Fruit fly (Drosophila melanogaster) whole organism, embryonic: ENCODE results near the gene CG42728.

ENCODE experiments used
- Aef1 ChIP-seq: fragments of 200-800 bp; sonication (Bioruptor generic); IDR thresholded peaks from 3 replicates; pipeline ENCODE4 v1.3.6; 2022; ENCODE audit warnings: missing biosample characterization, missing genetic modification characterization
- Bteb2 ChIP-seq: fragments of 200-800 bp; sonication (Bioruptor generic); optimal IDR thresholded peaks from 2 replicates; lab custom pipeline; 2016; ENCODE audit warnings: missing biosample characterization, missing genetic modification characterization
- CG10147 ChIP-seq: fragments of 200-800 bp; sonication (Bioruptor generic); optimal IDR thresholded peaks from 2 replicates; lab custom pipeline; 2019; ENCODE audit warnings: missing biosample characterization, mild to moderate bottlenecking, missing genetic modification characterization, moderate library complexity
- CG10267 ChIP-seq: fragments of 200-800 bp; sonication (Bioruptor generic); optimal IDR thresholded peaks from 2 replicates; lab custom pipeline; 2018; ENCODE audit warnings: missing biosample characterization, mild to moderate bottlenecking, missing genetic modification characterization, moderate library complexity
- CG11093 ChIP-seq: fragments of 200-800 bp; sonication (Bioruptor generic); IDR thresholded peaks from 3 replicates; pipeline ENCODE4 v1.3.6; 2022; ENCODE audit warnings: missing biosample characterization, missing genetic modification characterization
- CG11247 ChIP-seq: fragments of 200-800 bp; sonication (Bioruptor generic); IDR thresholded peaks from 2 replicates; pipeline ENCODE4 v1.3.6; 2022; ENCODE audit warnings: missing biosample characterization, missing genetic modification characterization
- CG12942 ChIP-seq: fragments of 200-800 bp; sonication (Bioruptor generic); optimal IDR thresholded peaks from 3 replicates; lab custom pipeline; 2016; ENCODE audit warnings: missing biosample characterization, missing genetic modification characterization
- CG13287 ChIP-seq: fragments of 200-800 bp; sonication (Bioruptor generic); IDR thresholded peaks from 2 replicates; pipeline ENCODE4 v1.3.6; 2022; ENCODE audit warnings: missing biosample characterization, missing genetic modification characterization; ENCODE audit not compliant: partially characterized antibody
- CG15011 ChIP-seq: fragments of 200-800 bp; sonication (Bioruptor generic); optimal IDR thresholded peaks from 3 replicates; lab custom pipeline; 2018; ENCODE audit warnings: missing biosample characterization, mild to moderate bottlenecking, missing genetic modification characterization
- CG15514 ChIP-seq: fragments of 200-800 bp; sonication (Bioruptor generic); optimal IDR thresholded peaks from 3 replicates; lab custom pipeline; 2017; ENCODE audit warnings: missing biosample characterization, missing genetic modification characterization, mild to moderate bottlenecking, moderate library complexity, missing genetic modification reagents
- CG15696 ChIP-seq: fragments of 200-800 bp; sonication (Bioruptor generic); optimal IDR thresholded peaks from 2 replicates; lab custom pipeline; 2019; ENCODE audit warnings: missing biosample characterization, mild to moderate bottlenecking, missing genetic modification characterization, moderate library complexity
- CG17385 ChIP-seq: fragments of 200-800 bp; sonication (Bioruptor generic); optimal IDR thresholded peaks from 3 replicates; lab custom pipeline; 2018; ENCODE audit warnings: missing biosample characterization, mild to moderate bottlenecking, missing genetic modification characterization
- CG18599 ChIP-seq: fragments of 200-800 bp; sonication (Bioruptor generic); optimal IDR thresholded peaks from 3 replicates; lab custom pipeline; 2017; ENCODE audit warnings: missing biosample characterization, missing genetic modification characterization, mild to moderate bottlenecking, moderate library complexity, missing genetic modification reagents
- CG2875 ChIP-seq: fragments of 200-800 bp; sonication (Bioruptor generic); optimal IDR thresholded peaks from 2 replicates; lab custom pipeline; 2017; ENCODE audit warnings: missing biosample characterization, mild to moderate bottlenecking, missing genetic modification characterization, missing genetic modification reagents
- CG3065 ChIP-seq: fragments of 200-800 bp; sonication (Bioruptor generic); optimal IDR thresholded peaks from 2 replicates; lab custom pipeline; 2016; ENCODE audit warnings: missing biosample characterization, missing genetic modification characterization
- CG3163 ChIP-seq: fragments of 200-800 bp; sonication (Bioruptor generic); optimal IDR thresholded peaks from 3 replicates; lab custom pipeline; 2016; ENCODE audit warnings: missing biosample characterization, missing genetic modification characterization
- CG32767 ChIP-seq: fragments of 200-800 bp; sonication (Bioruptor generic); IDR thresholded peaks from 2 replicates; pipeline ENCODE4 v1.3.6; 2022; ENCODE audit warnings: missing biosample characterization, missing genetic modification characterization
- CG4424 ChIP-seq: fragments of 200-800 bp; sonication (Bioruptor generic); optimal IDR thresholded peaks from 3 replicates; lab custom pipeline; 2016; ENCODE audit warnings: missing biosample characterization, missing genetic modification characterization
- CG6254 ChIP-seq: fragments of 200-800 bp; sonication (Bioruptor generic); optimal IDR thresholded peaks from 3 replicates; lab custom pipeline; 2017; ENCODE audit warnings: mild to moderate bottlenecking, missing biosample characterization, missing genetic modification reagents, missing genetic modification characterization
- CG6272 ChIP-seq: fragments of 200-800 bp; sonication (Bioruptor generic); IDR thresholded peaks from 2 replicates; pipeline ENCODE4 v1.3.6; 2022; ENCODE audit warnings: missing biosample characterization, missing genetic modification characterization
- CG6683 ChIP-seq: fragments of 200-800 bp; sonication (Bioruptor generic); optimal IDR thresholded peaks from 2 replicates; lab custom pipeline; 2017; ENCODE audit warnings: missing biosample characterization, mild to moderate bottlenecking, missing genetic modification characterization, missing genetic modification reagents
- CG8089 ChIP-seq: fragments of 200-800 bp; sonication (Bioruptor generic); optimal IDR thresholded peaks from 3 replicates; lab custom pipeline; 2016; ENCODE audit warnings: missing biosample characterization, missing genetic modification characterization
- CG9932 ChIP-seq: fragments of 200-800 bp; sonication (Bioruptor generic); IDR thresholded peaks from 2 replicates; pipeline ENCODE4 v1.3.6; 2022; ENCODE audit warnings: missing biosample characterization, missing genetic modification characterization
- CTCF ChIP-seq: fragments of 200-800 bp; sonication (Bioruptor generic); optimal IDR thresholded peaks from 2 replicates; lab custom pipeline; 2017; ENCODE audit warnings: missing biosample characterization, mild to moderate bottlenecking, missing genetic modification characterization, moderate library complexity
- D19A ChIP-seq: fragments of 200-800 bp; optimal IDR thresholded peaks from 3 replicates; lab custom pipeline; 2019; ENCODE audit warnings: missing biosample characterization, mild to moderate bottlenecking, missing genetic modification characterization, moderate library complexity
- Deaf1 ChIP-seq: fragments of 200-800 bp; optimal IDR thresholded peaks from 3 replicates; lab custom pipeline; 2019; ENCODE audit warnings: missing biosample characterization, mild to moderate bottlenecking, missing genetic modification characterization, moderate library complexity
- GATAe ChIP-seq: fragments of 200-800 bp; sonication (Bioruptor generic); conservative IDR thresholded peaks from 2 replicates; pipeline ENCODE4 v1.3.6; 2022; ENCODE audit warnings: missing biosample characterization, missing genetic modification characterization
- HHEX ChIP-seq: fragments of 200-800 bp; sonication (Bioruptor generic); optimal IDR thresholded peaks from 3 replicates; lab custom pipeline; 2017; ENCODE audit warnings: missing biosample characterization, mild to moderate bottlenecking, missing genetic modification characterization, missing genetic modification reagents
- Med ChIP-seq: fragments of 200-800 bp; sonication (Bioruptor generic); peaks from one replicate; lab custom pipeline; 2016; ENCODE audit warnings: missing biosample characterization, missing genetic modification characterization, mild to moderate bottlenecking, inconsistent platforms, moderate library complexity
- Neu2 ChIP-seq: fragments of 200-800 bp; sonication (Bioruptor generic); optimal IDR thresholded peaks from 3 replicates; lab custom pipeline; 2016; ENCODE audit warnings: missing biosample characterization, missing genetic modification characterization, borderline replicate concordance
- Opbp ChIP-seq: fragments of 200-800 bp; sonication (Bioruptor generic); IDR thresholded peaks from 3 replicates; pipeline ENCODE4 v1.3.6; 2022; ENCODE audit warnings: missing biosample characterization, missing genetic modification characterization; ENCODE audit not compliant: partially characterized antibody
- PHDP ChIP-seq: fragments of 200-800 bp; sonication (Bioruptor generic); optimal IDR thresholded peaks from 3 replicates; lab custom pipeline; 2018; ENCODE audit warnings: missing biosample characterization, mild to moderate bottlenecking, missing genetic modification characterization, moderate library complexity
- Pdp1 ChIP-seq, 2 experiments: fragments of 200-800 bp; sonication (Bioruptor generic); optimal IDR thresholded peaks; 3 replicates each; lab custom pipeline; 2016; ENCODE audit warnings: missing biosample characterization in 2 of 2, missing genetic modification characterization in 2 of 2, mild to moderate bottlenecking in 1 of 2, moderate library complexity in 1 of 2
- Taf1 ChIP-seq: fragments of 200-800 bp; sonication (Bioruptor generic); IDR thresholded peaks from 2 replicates; pipeline ENCODE4 v1.3.6; 2022; ENCODE audit warnings: missing biosample characterization, missing genetic modification characterization
- abd-A ChIP-seq: fragments of 200-800 bp; sonication (Bioruptor generic); optimal IDR thresholded peaks from 3 replicates; lab custom pipeline; 2019; ENCODE audit warnings: missing biosample characterization, mild to moderate bottlenecking, missing genetic modification characterization, moderate library complexity
- bab2 ChIP-seq: fragments of 200-800 bp; sonication (Bioruptor generic); optimal IDR thresholded peaks from 2 replicates; lab custom pipeline; 2016; ENCODE audit warnings: missing biosample characterization, missing genetic modification characterization
- bbx ChIP-seq: fragments of 200-800 bp; sonication (Bioruptor generic); IDR thresholded peaks from 2 replicates; pipeline ENCODE4 v1.3.6; 2022; ENCODE audit warnings: missing biosample characterization, missing genetic modification characterization; ENCODE audit not compliant: partially characterized antibody
- cg ChIP-seq: fragments of 200-800 bp; sonication (Bioruptor generic); optimal IDR thresholded peaks from 3 replicates; lab custom pipeline; 2019; ENCODE audit warnings: missing biosample characterization, mild to moderate bottlenecking, missing genetic modification characterization, moderate library complexity
- gce ChIP-seq: fragments of 200-800 bp; sonication (Bioruptor generic); IDR thresholded peaks from 3 replicates; pipeline ENCODE4 v1.3.6; 2022; ENCODE audit warnings: missing biosample characterization, missing genetic modification characterization
- grn ChIP-seq: fragments of 200-800 bp; sonication (Bioruptor generic); optimal IDR thresholded peaks from 3 replicates; lab custom pipeline; 2017; ENCODE audit warnings: missing biosample characterization, missing genetic modification characterization
- ham ChIP-seq: fragments of 200-800 bp; sonication (Bioruptor generic); IDR thresholded peaks from 2 replicates; pipeline ENCODE4 v1.3.6; 2022; ENCODE audit warnings: missing biosample characterization, missing genetic modification characterization
- jing ChIP-seq: fragments of 200-800 bp; sonication (Bioruptor generic); optimal IDR thresholded peaks from 2 replicates; lab custom pipeline; 2018; ENCODE audit warnings: missing biosample characterization, mild to moderate bottlenecking, missing genetic modification characterization
- knrl ChIP-seq: fragments of 200-800 bp; sonication (Bioruptor generic); IDR thresholded peaks from 3 replicates; pipeline ENCODE4 v1.3.6; 2022; ENCODE audit warnings: missing biosample characterization, missing genetic modification characterization; ENCODE audit not compliant: partially characterized antibody
- nau ChIP-seq: fragments of 200-800 bp; sonication (Bioruptor generic); optimal IDR thresholded peaks from 3 replicates; lab custom pipeline; 2017; ENCODE audit warnings: missing biosample characterization, mild to moderate bottlenecking, missing genetic modification characterization, missing genetic modification reagents
- schlank ChIP-seq: fragments of 200-800 bp; sonication (Bioruptor generic); optimal IDR thresholded peaks from 2 replicates; lab custom pipeline; 2018; ENCODE audit warnings: missing biosample characterization, mild to moderate bottlenecking, missing genetic modification characterization
- ssp ChIP-seq: fragments of 200-800 bp; sonication (Bioruptor generic); IDR thresholded peaks from 2 replicates; pipeline ENCODE4 v1.3.6; 2022; ENCODE audit warnings: missing biosample characterization, missing genetic modification characterization
- twi ChIP-seq: fragments of 200-800 bp; optimal IDR thresholded peaks from 2 replicates; lab custom pipeline; 2019; ENCODE audit warnings: missing biosample characterization, mild to moderate bottlenecking, missing genetic modification characterization, moderate library complexity
- zfh1 ChIP-seq: fragments of 200-800 bp; sonication (Bioruptor generic); IDR thresholded peaks from 3 replicates; pipeline ENCODE4 v1.3.6; 2022; ENCODE audit warnings: missing biosample characterization, missing genetic modification characterization
- zfh2 ChIP-seq: fragments of 200-800 bp; sonication (Bioruptor generic); optimal IDR thresholded peaks from 2 replicates; lab custom pipeline; 2016; ENCODE audit warnings: missing biosample characterization, missing genetic modification characterization

The CG42728 gene

DNA sequence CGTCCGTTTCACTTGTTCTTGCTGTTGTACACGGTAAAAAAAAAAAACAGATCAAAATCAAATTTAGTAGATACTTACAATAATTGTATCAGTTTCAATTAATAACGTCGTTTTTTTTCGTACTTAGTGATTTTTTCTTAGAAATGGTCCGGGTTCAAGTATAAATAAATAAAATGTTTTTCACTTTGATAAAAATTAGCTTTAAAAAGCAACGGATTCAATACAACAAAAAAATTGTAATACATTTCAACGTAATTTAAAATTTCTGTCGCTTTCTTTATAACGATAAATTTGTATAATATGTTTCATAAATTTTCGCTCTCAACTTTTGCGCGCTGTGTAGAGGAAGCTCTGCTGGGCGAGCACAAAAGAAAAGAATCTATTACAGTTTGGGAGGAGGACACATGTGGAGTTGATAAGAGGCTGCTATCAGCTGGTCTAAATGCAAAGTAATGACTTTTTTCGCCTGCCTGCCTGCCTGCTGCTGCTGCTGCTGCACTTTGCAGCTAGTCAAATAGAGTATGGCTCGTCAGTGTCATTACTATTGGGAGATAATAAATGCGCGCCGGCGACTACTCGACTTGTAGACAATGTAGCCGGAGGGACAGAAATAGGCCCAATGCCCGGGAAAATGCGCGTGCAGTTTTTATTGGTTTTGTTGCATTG is 10.1 kb upstream of the CG42728 start (continued):
- no peak for TF ChIP-seq ham (GFP tag; lab: Robert Waterston, UW)
- peak; percentile 24 for TF ChIP-seq CG12942 (GFP tag; lab: Kevin White, UChicago)
- no peak for TF ChIP-seq GATAe (GFP tag; lab: Robert Waterston, UW)
- TF ChIP-seq abd-A (tag; lab: Kevin White, UChicago), result no peak
- TF ChIP-seq bbx, result no peak
- TF ChIP-seq CG8089 (GFP tag; lab: Kevin White, UChicago), result no peak
- 0 out of 3 replicates have a peak, but pooled peaks have one; percentile 10 for TF ChIP-seq Aef1 (GFP tag; lab: Robert Waterston, UW)
- peak; percentile 77 for TF ChIP-seq CG4424 (GFP tag; lab: Kevin White, UChicago)
- TF ChIP-seq CG10267 (tag; lab: Kevin White, UChicago), result peak; percentile 63
- no peak for TF ChIP-seq zfh1 (GFP tag; lab: Robert Waterston, UW)
- peak; percentile 39 for TF ChIP-seq bab2 (GFP tag; lab: Kevin White, UChicago)
- TF ChIP-seq Taf1 (GFP tag; lab: Robert Waterston, UW), result no peak
- TF ChIP-seq HHEX (GFP tag; lab: Kevin White, UChicago), result peak; percentile 63
- TF ChIP-seq CG11093 (GFP tag; lab: Robert Waterston, UW), result 0 out of 3 replicates have a peak, but pooled peaks have one; percentile 43
- TF ChIP-seq zfh2 (GFP tag; lab: Kevin White, UChicago), result peak; percentile 26
- no peak for TF ChIP-seq CG3163
- TF ChIP-seq CTCF (GFP tag; lab: Kevin White, UChicago), result peak; percentile 15
- no peak for TF ChIP-seq schlank (tag; lab: Kevin White, UChicago)
- TF ChIP-seq CG13287 (GFP tag; lab: Robert Waterston, UW), result no peak
- peak; percentile 35; the same call in 1 of the 3 replicates for TF ChIP-seq gce (GFP tag; lab: Robert Waterston, UW)
- TF ChIP-seq CG15514 (GFP tag; lab: Kevin White, UChicago), result peak; percentile 14
- peak; percentile 6 for TF ChIP-seq CG6683 (GFP tag; lab: Kevin White, UChicago)
- no peak for TF ChIP-seq CG3065
- TF ChIP-seq CG32767, result no peak
- peak; percentile 50 for TF ChIP-seq CG2875
- peak; percentile 46 for TF ChIP-seq Bteb2 (GFP tag; lab: Kevin White, UChicago)
- TF ChIP-seq PHDP (tag; lab: Kevin White, UChicago), result peak; percentile 81
- TF ChIP-seq Opbp (GFP tag; lab: Robert Waterston, UW), result no peak
- TF ChIP-seq CG18599 (GFP tag; lab: Kevin White, UChicago), result peak; percentile 58
- TF ChIP-seq knrl, result no peak
- TF ChIP-seq Pdp1 (GFP tag; optimal IDR thresholded peaks at IDR 0.05; lab: Kevin White, UChicago), result peak in 1 of 2 experiments; percentile 32
- peak; percentile 31 for TF ChIP-seq Deaf1 (tag; lab: Kevin White, UChicago)
- TF ChIP-seq CG10147 (GFP tag; lab: Kevin White, UChicago), result peak; percentile 28
- peak; percentile 64 for TF ChIP-seq nau (GFP tag; lab: Kevin White, UChicago)
- TF ChIP-seq grn (GFP tag; lab: Kevin White, UChicago), result no peak
- peak; percentile 60 for TF ChIP-seq CG6254 (GFP tag; lab: Kevin White, UChicago)
- TF ChIP-seq CG15696 (tag; lab: Kevin White, UChicago), result peak; percentile 46
- peak; percentile 37; the same call in 1 of the 2 replicates for TF ChIP-seq CG6272
- TF ChIP-seq CG15011 (GFP tag; lab: Kevin White, UChicago), result peak; percentile 55
- TF ChIP-seq CG11247 (GFP tag; lab: Robert Waterston, UW), result no peak
- peak; percentile 19; the same call in 1 of the 2 replicates for TF ChIP-seq ssp
- no peak for TF ChIP-seq cg (GFP tag; lab: Kevin White, UChicago)
- TF ChIP-seq jing (GFP tag; lab: Kevin White, UChicago), result peak; percentile 23
- TF ChIP-seq CG9932 (GFP tag; lab: Robert Waterston, UW), result no peak
- TF ChIP-seq D19A, result peak; percentile 58
- peak; percentile 63 for TF ChIP-seq CG17385 (GFP tag; lab: Kevin White, UChicago)
- TF ChIP-seq Neu2 (GFP tag; lab: Kevin White, UChicago), result no peak
- peak; percentile 42 for TF ChIP-seq Med (GFP tag; lab: Kevin White, UChicago)
- peak; percentile 16 for TF ChIP-seq twi (tag; lab: Kevin White, UChicago)
